Fruit fly (Drosophila melanogaster): ENCODE results near the gene Cyp4g1.

Gene Cyp4g1

dm6 chrX:499589-500041 is 30.5 kb upstream of the Cyp4g1 start (continued):
- TF ChIP-seq Taf1 (GFP tag; IDR thresholded peaks at IDR 0.05) = peak; percentile 46; the same call in 1 of the 2 replicates
- peak; percentile 64 for TF ChIP-seq sqz (GFP tag; optimal IDR thresholded peaks at IDR 0.05)
- TF ChIP-seq ham (GFP tag; IDR thresholded peaks at IDR 0.05) = no peak
- TF ChIP-seq CG15479 (GFP tag; optimal IDR thresholded peaks at IDR 0.05) = no peak
- TF ChIP-seq crol (GFP tag; IDR thresholded peaks at IDR 0.05) = no peak
- TF ChIP-seq grn (GFP tag; optimal IDR thresholded peaks at IDR 0.05) = peak; percentile 19
- TF ChIP-seq CG17912 (GFP tag; optimal IDR thresholded peaks at IDR 0.05) = peak; percentile 40
- TF ChIP-seq psq (GFP tag; optimal IDR thresholded peaks at IDR 0.05) = peak; percentile 44
- TF ChIP-seq peb (GFP tag; IDR thresholded peaks at IDR 0.05) = 0 out of 2 replicates have a peak, but pooled peaks have one; percentile 25
- TF ChIP-seq Dref (GFP tag; IDR thresholded peaks at IDR 0.05) = no peak
- peak; percentile 75 for TF ChIP-seq Six4 (GFP tag; optimal IDR thresholded peaks at IDR 0.05)
- peak; percentile 70 for TF ChIP-seq CG15696 (tag; optimal IDR thresholded peaks at IDR 0.05)
- peak; percentile 69 for TF ChIP-seq exex (tag; optimal IDR thresholded peaks at IDR 0.05)
- peak; percentile 59; the same call in 1 of the 2 replicates for TF ChIP-seq E2f2 (GFP tag; IDR thresholded peaks at IDR 0.05)
- peak; percentile 62 for TF ChIP-seq kah (GFP tag; optimal IDR thresholded peaks at IDR 0.05)
- peak; percentile 63 for TF ChIP-seq CG3163 (GFP tag; optimal IDR thresholded peaks at IDR 0.05)
- peak; percentile 48 for TF ChIP-seq ara (GFP tag; IDR thresholded peaks at IDR 0.05)
- TF ChIP-seq CG4282 (GFP tag; optimal IDR thresholded peaks at IDR 0.05) = peak; percentile 54
- peak; percentile 72 for TF ChIP-seq ind (GFP tag; optimal IDR thresholded peaks at IDR 0.05)
- TF ChIP-seq CG2199 (GFP tag; IDR thresholded peaks at IDR 0.05) = no peak
- TF ChIP-seq shn (GFP tag; optimal IDR thresholded peaks at IDR 0.05) = peak; percentile 90
- TF ChIP-seq chm (GFP tag; IDR thresholded peaks at IDR 0.05) = no peak; the same call in 1 of the 2 replicates
- TF ChIP-seq seq (GFP tag; IDR thresholded peaks at IDR 0.05) = peak; percentile 76
- peak; percentile 68 for TF ChIP-seq Camta (GFP tag; optimal IDR thresholded peaks at IDR 0.05)
- TF ChIP-seq tup (GFP tag; optimal IDR thresholded peaks at IDR 0.05) = peak; percentile 61
- TF ChIP-seq CG1602 (GFP tag; optimal IDR thresholded peaks at IDR 0.05) = peak; percentile 66
- no peak for TF ChIP-seq CG7271 (tag; optimal IDR thresholded peaks at IDR 0.05)
- TF ChIP-seq MBD-R2 (GFP tag; IDR thresholded peaks at IDR 0.05) = peak; percentile 51; the same call in 1 of the 2 replicates
- peak; percentile 90 for TF ChIP-seq CG34376 (GFP tag; optimal IDR thresholded peaks at IDR 0.05)
- TF ChIP-seq Ssrp (tag; optimal IDR thresholded peaks at IDR 0.05) = peak; percentile 55
- peak; percentile 69 for TF ChIP-seq CG4820 (GFP tag; optimal IDR thresholded peaks at IDR 0.05)
- peak; percentile 35; the same call in 1 of the 2 replicates for TF ChIP-seq bowl (GFP tag; IDR thresholded peaks at IDR 0.05)
- peak; percentile 72 for TF ChIP-seq D19A (tag; optimal IDR thresholded peaks at IDR 0.05)
- no peak for TF ChIP-seq Lim3 (GFP tag; IDR thresholded peaks at IDR 0.05)
- peak; percentile 83 for TF ChIP-seq CG17385 (GFP tag; optimal IDR thresholded peaks at IDR 0.05)
- 0 out of 2 replicates have a peak, but pooled peaks have one; percentile 38 for TF ChIP-seq Poxn (GFP tag; IDR thresholded peaks at IDR 0.05)
- peak; percentile 73 for TF ChIP-seq CG10274 (GFP tag; optimal IDR thresholded peaks at IDR 0.05)
- peak; percentile 60; the same call in 1 of the 2 replicates for TF ChIP-seq danr (GFP tag; IDR thresholded peaks at IDR 0.05)
- peak; percentile 86 for TF ChIP-seq schlank (tag; optimal IDR thresholded peaks at IDR 0.05)
- TF ChIP-seq toy (GFP tag; IDR thresholded peaks at IDR 0.05) = no peak; the same call in 1 of the 2 replicates
- TF ChIP-seq ttk (GFP tag; IDR thresholded peaks at IDR 0.05) = peak; percentile 35; the same call in 1 of the 2 replicates
- peak; percentile 51 for TF ChIP-seq Chrac-16 (GFP tag; optimal IDR thresholded peaks at IDR 0.05)
- TF ChIP-seq odd (GFP tag; optimal IDR thresholded peaks at IDR 0.05) = peak; percentile 89
- TF ChIP-seq B-H2 (GFP tag; optimal IDR thresholded peaks at IDR 0.05) = peak; percentile 86
- TF ChIP-seq CG8290 (GFP tag; optimal IDR thresholded peaks at IDR 0.05) = peak; percentile 57
- peak; percentile 0 to 84 for TF ChIP-seq CG8290 (tag; optimal IDR thresholded peaks at IDR 0.05)
- TF ChIP-seq CG13424 (tag; optimal IDR thresholded peaks at IDR 0.05) = peak; percentile 84
- TF ChIP-seq ftz-f1 (GFP tag; optimal IDR thresholded peaks at IDR 0.05) = peak; percentile 29
- peak; percentile 86 for TF ChIP-seq CG10209 (GFP tag; optimal IDR thresholded peaks at IDR 0.05)
- TF ChIP-seq CG4617 (GFP tag; optimal IDR thresholded peaks at IDR 0.05; ENCODE audit: borderline replicate concordance) = no peak
- peak; percentile 54 for TF ChIP-seq da (GFP tag; optimal IDR thresholded peaks at IDR 0.05)
- peak; percentile 66 for TF ChIP-seq CG10979 (tag; optimal IDR thresholded peaks at IDR 0.05)
